Worm (Caenorhabditis elegans): Measurements from ENCODE around the gene mlh-1.
A peak's percentile ranks its signal among the peaks of the same experiment; 100 is the strongest.

The mlh-1 gene

DNA sequence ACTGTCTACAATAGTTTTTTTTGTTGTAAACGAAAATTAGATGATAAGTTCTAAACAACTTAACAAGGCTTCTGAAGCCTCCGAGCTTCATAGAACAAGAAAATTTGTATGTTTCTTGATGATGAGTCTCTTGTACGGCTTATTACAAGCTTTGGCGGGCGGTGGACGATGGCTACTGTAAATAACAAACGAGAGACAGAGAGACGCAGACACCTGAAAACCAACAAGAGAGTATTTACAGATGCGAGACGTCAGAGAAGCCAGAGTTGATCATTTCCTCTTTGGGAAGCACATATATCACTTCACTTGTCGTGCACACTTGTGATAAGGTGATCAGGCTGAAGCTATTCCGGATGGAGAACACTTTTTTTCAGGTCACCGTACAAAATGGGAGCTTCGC is 16.5 kb upstream of the mlh-1 start:
- TF ChIP-seq lsy-2 (tag; optimal IDR thresholded peaks at IDR 0.05) (no peak), zag-1 (tag; optimal IDR thresholded peaks at IDR 0.05) (no peak), mdl-1 (tag; optimal IDR thresholded peaks at IDR 0.05) (no peak), elt-1 (tag; optimal IDR thresholded peaks at IDR 0.05) (no peak), ceh-16 (tag; optimal IDR thresholded peaks at IDR 0.05) (no peak), nhr-10 (tag; optimal IDR thresholded peaks at IDR 0.05) (no peak), nhr-21 (tag; optimal IDR thresholded peaks at IDR 0.05) (no peak), R02D3.7 (tag; optimal IDR thresholded peaks at IDR 0.05) (no peak)

DNA sequence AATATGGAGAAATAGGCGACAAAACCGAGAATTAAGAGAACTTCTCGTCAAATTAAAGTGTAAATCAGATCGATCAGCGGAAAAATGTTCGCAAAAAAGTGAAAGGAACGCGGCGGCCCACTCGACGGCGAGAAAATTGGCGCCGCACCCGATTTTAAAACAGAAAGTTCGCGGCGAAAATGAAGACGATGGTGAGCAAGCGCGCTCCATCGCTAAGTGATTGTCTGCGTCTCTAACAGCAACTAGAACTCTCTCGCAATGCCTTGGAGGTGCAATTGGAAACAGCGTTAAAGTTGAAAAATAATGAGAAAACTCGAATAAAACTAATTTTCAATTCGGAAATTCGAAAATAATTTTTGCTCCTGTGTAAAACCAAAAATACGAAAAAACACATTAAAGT is 15.6 kb upstream of the mlh-1 start:
- peak; percentile 96 for TF ChIP-seq blmp-1 (tag; optimal IDR thresholded peaks at IDR 0.05; ENCODE audit: insufficient read depth)
- peak; percentile 70 for TF ChIP-seq crh-2 (tag; optimal IDR thresholded peaks at IDR 0.05)
- TF ChIP-seq F13H6.1 (tag; optimal IDR thresholded peaks at IDR 0.05): peak; percentile 41
- TF ChIP-seq mab-5 (tag; optimal IDR thresholded peaks at IDR 0.05): peak; percentile 3
- TF ChIP-seq lin-11 (tag; optimal IDR thresholded peaks at IDR 0.05): peak; percentile 71
- TF ChIP-seq unc-55 (GFP tag; optimal IDR thresholded peaks at IDR 0.05): peak; percentile 80
- TF ChIP-seq ztf-11 (tag; optimal IDR thresholded peaks at IDR 0.05): no peak
- no peak for TF ChIP-seq elt-3 (tag; optimal IDR thresholded peaks at IDR 0.05)
- TF ChIP-seq nhr-129 (tag; optimal IDR thresholded peaks at IDR 0.05): peak; percentile 53
- no peak for TF ChIP-seq unc-39 (tag; optimal IDR thresholded peaks at IDR 0.05)
- peak; percentile 76 for TF ChIP-seq lin-13 (GFP tag; optimal IDR thresholded peaks at IDR 0.05)
- no peak for TF ChIP-seq mdl-1 (tag; optimal IDR thresholded peaks at IDR 0.05)
- TF ChIP-seq mbf-1 (tag; optimal IDR thresholded peaks at IDR 0.05): no peak
- TF ChIP-seq R02D3.7 (tag; optimal IDR thresholded peaks at IDR 0.05): no peak
- no peak for TF ChIP-seq nhr-237 (tag; optimal IDR thresholded peaks at IDR 0.05)
- TF ChIP-seq lsy-2 (tag; optimal IDR thresholded peaks at IDR 0.05): peak; percentile 47 to 77
- TF ChIP-seq nhr-25 (tag; optimal IDR thresholded peaks at IDR 0.05): peak; percentile 70
- no peak for TF ChIP-seq zag-1 (tag; optimal IDR thresholded peaks at IDR 0.05)
- peak; percentile 21 for TF ChIP-seq sem-4 (tag; optimal IDR thresholded peaks at IDR 0.05)
- TF ChIP-seq gmeb-1 (tag; optimal IDR thresholded peaks at IDR 0.05): peak; percentile 75
- peak; percentile 50 for TF ChIP-seq sma-9 (GFP tag; optimal IDR thresholded peaks at IDR 0.05)
- no peak for TF ChIP-seq sma-9 (tag; optimal IDR thresholded peaks at IDR 0.05)
- no peak for TF ChIP-seq elt-1 (tag; optimal IDR thresholded peaks at IDR 0.05)
- TF ChIP-seq fos-1 (tag; optimal IDR thresholded peaks at IDR 0.05): peak; percentile 5
- peak; percentile 53 for TF ChIP-seq C34F6.9 (tag; optimal IDR thresholded peaks at IDR 0.05)
- TF ChIP-seq egl-27 (tag; optimal IDR thresholded peaks at IDR 0.05): no peak
- no peak for TF ChIP-seq sma-3 (GFP tag; optimal IDR thresholded peaks at IDR 0.05)
- TF ChIP-seq nhr-21 (tag; optimal IDR thresholded peaks at IDR 0.05): peak; percentile 60
- TF ChIP-seq aly-2 (tag; optimal IDR thresholded peaks at IDR 0.05): no peak
- no peak for TF ChIP-seq nhr-6 (tag; optimal IDR thresholded peaks at IDR 0.05)

DNA sequence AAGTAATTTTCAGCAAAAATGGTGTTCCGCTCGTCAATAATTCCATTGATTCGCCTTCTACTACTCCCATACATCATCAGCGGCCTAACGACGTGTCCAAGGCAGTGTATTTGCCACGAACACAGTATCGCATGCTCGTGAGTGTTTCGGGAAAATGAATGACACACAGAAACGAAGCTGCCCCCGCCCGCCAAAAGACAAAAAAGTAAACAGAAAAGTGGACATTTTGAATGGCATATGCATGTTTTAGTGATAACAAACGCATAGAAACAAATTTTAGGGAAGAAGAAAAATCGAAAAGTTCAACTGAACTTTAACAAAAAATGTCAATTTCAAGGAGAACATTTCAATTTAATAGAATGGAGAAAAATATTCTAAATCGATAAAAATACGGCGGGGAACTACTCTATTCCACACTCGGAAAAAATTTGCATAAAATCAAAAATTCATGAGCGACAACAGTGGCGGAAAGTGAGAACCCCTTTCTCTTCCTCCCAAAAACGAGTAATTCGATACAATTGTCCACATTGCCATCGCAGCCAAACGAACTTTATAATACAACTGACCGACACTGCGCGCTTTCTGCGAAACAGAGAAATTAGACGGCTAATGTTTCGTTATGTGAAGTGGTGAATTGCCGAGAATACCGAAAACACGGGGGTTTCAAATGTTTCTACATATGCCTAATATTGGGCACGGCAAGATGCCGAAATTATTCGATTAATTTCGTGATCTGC is 14.3 kb upstream of the mlh-1 start:
- TF ChIP-seq fos-1 (tag; optimal IDR thresholded peaks at IDR 0.05) (peak; percentile 74), unc-62 (GFP tag; optimal IDR thresholded peaks at IDR 0.05) (no peak)

DNA sequence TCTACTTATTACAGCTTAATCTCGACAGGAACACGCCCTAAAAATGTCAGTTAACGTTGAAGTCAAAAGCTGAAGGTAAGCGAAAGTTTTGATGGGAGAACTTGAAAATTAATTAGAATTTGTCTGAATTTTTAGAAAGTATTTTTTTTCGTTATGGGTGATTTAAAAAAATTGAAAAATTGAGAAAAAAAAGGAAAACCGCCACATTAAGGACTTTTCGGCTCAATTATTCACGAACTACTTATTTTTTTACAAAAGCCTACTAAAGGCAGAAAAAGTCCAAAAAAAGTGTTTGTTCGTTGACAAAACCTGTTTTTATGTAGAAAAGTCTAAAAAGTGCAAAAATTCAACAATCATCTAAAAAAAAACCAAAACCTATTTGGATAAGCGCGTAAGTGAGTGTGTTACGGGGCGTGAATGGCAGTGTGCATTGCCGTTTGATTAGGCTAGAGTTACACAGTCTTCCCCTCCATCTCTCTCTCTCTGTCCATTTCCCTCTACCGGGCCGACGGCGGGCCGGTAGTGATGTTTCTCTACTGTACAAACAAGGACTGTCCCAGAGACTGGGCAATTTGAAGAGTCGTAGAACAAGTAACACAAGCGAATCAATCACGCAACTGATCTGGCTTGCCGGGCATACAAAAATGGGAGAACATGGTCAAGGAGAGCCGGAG is 13.2 kb upstream of the mlh-1 start, which contains the start of gene lron-13:
lron-13 (plus strand) TSS at position 15 of the 674 bp plus-strand sequence.
- TF ChIP-seq fos-1 (tag; optimal IDR thresholded peaks at IDR 0.05) (peak; percentile 74), snpc-4 (tag; optimal IDR thresholded peaks at IDR 0.05) (no peak), nhr-237 (tag; optimal IDR thresholded peaks at IDR 0.05) (no peak), nhr-11 (tag; optimal IDR thresholded peaks at IDR 0.05) (no peak), skn-1 (tag; optimal IDR thresholded peaks at IDR 0.05) (no peak), nhr-25 (tag; optimal IDR thresholded peaks at IDR 0.05) (no peak), C34F6.9 (tag; optimal IDR thresholded peaks at IDR 0.05) (no peak), ceh-16 (tag; optimal IDR thresholded peaks at IDR 0.05) (no peak), mbf-1 (tag; optimal IDR thresholded peaks at IDR 0.05) (no peak), gmeb-1 (tag; optimal IDR thresholded peaks at IDR 0.05) (no peak), sma-9 (GFP tag; optimal IDR thresholded peaks at IDR 0.05) (peak; percentile 9), sma-9 (tag; optimal IDR thresholded peaks at IDR 0.05) (no peak), lin-11 (tag; optimal IDR thresholded peaks at IDR 0.05) (no peak), crh-2 (tag; optimal IDR thresholded peaks at IDR 0.05) (no peak), zag-1 (tag; optimal IDR thresholded peaks at IDR 0.05) (no peak)

Data from whole organism, L2 larva.